Worm (Caenorhabditis elegans): ENCODE results near the gene best-3.

Gene best-3

DNA sequence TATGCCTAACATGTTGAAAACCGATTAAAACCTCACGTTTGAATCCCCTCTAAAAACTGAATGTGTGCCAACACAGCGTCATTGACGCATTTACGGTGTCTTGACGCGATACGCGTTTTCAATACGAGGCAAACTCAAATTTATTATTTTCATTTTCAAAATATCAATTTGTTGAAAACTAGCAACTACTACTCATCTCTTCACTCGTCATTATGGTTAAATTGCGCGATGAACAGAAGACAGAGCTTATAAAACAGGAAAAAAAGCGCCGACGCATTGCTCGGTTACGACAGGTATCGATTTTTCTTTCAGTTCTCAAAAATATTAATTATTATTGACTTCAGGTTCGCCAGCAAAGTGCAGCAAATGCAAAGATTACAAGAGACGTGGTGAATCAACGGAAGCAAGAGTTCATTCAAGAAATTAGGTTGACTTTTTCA lies 11.8 kb downstream of the best-3 start, which contains the start of gene enee-1 (continued):
- peak; percentile 23 for TF ChIP-seq skn-1 (tag; optimal IDR thresholded peaks at IDR 0.05)
- peak; percentile 89 for TF ChIP-seq nhr-25 (tag; optimal IDR thresholded peaks at IDR 0.05)
- no peak for TF ChIP-seq peb-1 (tag; optimal IDR thresholded peaks at IDR 0.05)
- peak; percentile 94 for TF ChIP-seq crh-2 (tag; optimal IDR thresholded peaks at IDR 0.05)
- no peak for TF ChIP-seq aly-2 (tag; optimal IDR thresholded peaks at IDR 0.05)
- no peak for TF ChIP-seq nhr-23 (tag; optimal IDR thresholded peaks at IDR 0.05)
- TF ChIP-seq zag-1 (tag; optimal IDR thresholded peaks at IDR 0.05): peak; percentile 51
- peak; percentile 18 for TF ChIP-seq elt-1 (tag; optimal IDR thresholded peaks at IDR 0.05)
- peak; percentile 83 to 93 for TF ChIP-seq lsy-2 (tag; optimal IDR thresholded peaks at IDR 0.05)
- TF ChIP-seq sma-3 (GFP tag; optimal IDR thresholded peaks at IDR 0.05): peak; percentile 86
- TF ChIP-seq unc-62 (GFP tag; optimal IDR thresholded peaks at IDR 0.05): no peak
- TF ChIP-seq sma-9 (GFP tag; optimal IDR thresholded peaks at IDR 0.05): peak; percentile 90
- no peak for TF ChIP-seq sma-9 (tag; optimal IDR thresholded peaks at IDR 0.05)
- TF ChIP-seq F13H6.1 (tag; optimal IDR thresholded peaks at IDR 0.05): peak; percentile 78
- TF ChIP-seq gmeb-1 (tag; optimal IDR thresholded peaks at IDR 0.05): no peak
- peak; percentile 21 for TF ChIP-seq ceh-16 (tag; optimal IDR thresholded peaks at IDR 0.05)
- peak; percentile 48 for TF ChIP-seq snpc-4 (tag; optimal IDR thresholded peaks at IDR 0.05)
- TF ChIP-seq nhr-10 (tag; optimal IDR thresholded peaks at IDR 0.05): peak; percentile 74

DNA sequence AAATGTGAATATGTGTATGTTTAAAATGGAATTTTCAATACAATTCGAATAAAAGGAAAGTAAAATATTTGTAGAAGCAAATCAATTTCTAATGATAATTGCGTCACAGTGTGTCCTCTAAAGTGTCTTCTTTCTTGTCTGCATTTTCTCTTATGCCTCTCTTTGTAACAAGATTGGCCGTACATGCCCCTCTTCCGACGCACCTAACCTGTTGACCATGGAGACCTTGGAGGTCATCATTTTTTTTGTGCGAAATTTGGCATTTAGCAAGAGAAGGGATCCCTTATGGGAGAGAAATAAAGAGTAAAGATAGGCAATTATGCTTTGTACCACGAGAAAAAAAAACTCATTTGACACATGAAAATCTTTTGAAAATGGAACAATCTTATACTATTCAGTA lies 15.5 kb downstream of the best-3 start, which contains the start of gene F23F1.4:
Gene F23F1.4 (minus strand): TSS at position 141 of the 400 bp plus-strand sequence.
- TF ChIP-seq nhr-6 (tag; optimal IDR thresholded peaks at IDR 0.05) (peak; percentile 85), nhr-25 (tag; optimal IDR thresholded peaks at IDR 0.05) (peak; percentile 53), ceh-16 (tag; optimal IDR thresholded peaks at IDR 0.05) (no peak)

DNA sequence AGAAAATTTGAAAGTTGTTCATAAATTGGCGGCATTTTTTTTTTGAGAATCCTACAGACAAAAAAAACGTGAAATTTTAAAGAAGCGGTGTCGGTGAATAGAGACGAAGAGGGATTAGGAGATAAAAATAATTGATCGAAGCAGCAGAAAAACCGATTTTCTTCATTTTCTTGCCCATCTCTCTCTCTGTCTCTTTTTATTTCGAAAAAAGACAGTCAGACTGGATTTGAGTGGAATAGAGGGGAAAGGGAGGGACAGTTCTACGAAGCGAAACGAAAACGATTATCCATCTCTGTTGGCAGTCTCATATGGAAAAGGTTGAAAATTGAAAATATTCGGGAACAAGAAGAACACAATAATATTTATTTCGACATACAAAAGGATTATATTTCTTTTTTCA lies 16.8 kb downstream of the best-3 start:
- TF ChIP-seq nhr-6 (tag; optimal IDR thresholded peaks at IDR 0.05) (peak; percentile 91), snpc-4 (tag; optimal IDR thresholded peaks at IDR 0.05) (no peak), skn-1 (tag; optimal IDR thresholded peaks at IDR 0.05) (no peak), Y55F3AM.14 (GFP tag; optimal IDR thresholded peaks at IDR 0.05) (no peak), nhr-77 (tag; optimal IDR thresholded peaks at IDR 0.05) (no peak), sma-3 (GFP tag; optimal IDR thresholded peaks at IDR 0.05) (no peak), ZK546.5 (tag; optimal IDR thresholded peaks at IDR 0.05) (no peak), gmeb-1 (tag; optimal IDR thresholded peaks at IDR 0.05) (no peak)

DNA sequence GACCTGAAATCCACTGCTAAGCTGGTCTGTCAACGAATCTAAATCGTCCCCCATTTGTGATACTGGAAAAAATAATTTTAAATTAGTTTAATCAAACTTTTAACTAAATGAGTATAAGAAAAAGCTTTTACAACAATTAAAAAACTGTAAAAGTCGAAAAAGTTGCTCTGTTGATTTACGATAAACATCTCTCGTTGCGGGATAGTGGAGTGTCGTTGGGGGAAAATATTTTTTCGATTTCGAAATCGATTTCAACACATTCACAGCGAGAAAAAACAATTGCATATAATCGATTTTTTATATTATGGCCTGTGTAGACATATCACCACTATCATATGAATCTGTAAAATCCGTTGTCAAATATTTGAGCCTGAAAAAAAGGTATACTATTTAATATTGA lies 18.7 kb downstream of the best-3 start, which contains the start of the genes F23F1.5 and fbxc-54:
Gene F23F1.5 (minus strand): TSS at position 64 of the 400 bp plus-strand sequence.
Gene fbxc-54 (plus strand): TSS at position 199 of the 400 bp plus-strand sequence.
- TF ChIP-seq ZK546.5 (tag; optimal IDR thresholded peaks at IDR 0.05): no peak
- TF ChIP-seq unc-55 (GFP tag; optimal IDR thresholded peaks at IDR 0.05): peak; percentile 80
- TF ChIP-seq nhr-129 (tag; optimal IDR thresholded peaks at IDR 0.05): peak; percentile 19
- TF ChIP-seq lsy-2 (tag; optimal IDR thresholded peaks at IDR 0.05): peak in 1 of 2 experiments; percentile 54
- no peak for TF ChIP-seq mdl-1 (tag; optimal IDR thresholded peaks at IDR 0.05)
- TF ChIP-seq Y55F3AM.14 (GFP tag; optimal IDR thresholded peaks at IDR 0.05): no peak
- TF ChIP-seq nhr-6 (tag; optimal IDR thresholded peaks at IDR 0.05): peak; percentile 88
- TF ChIP-seq crh-2 (tag; optimal IDR thresholded peaks at IDR 0.05): peak; percentile 15
- peak; percentile 49 for TF ChIP-seq C34F6.9 (tag; optimal IDR thresholded peaks at IDR 0.05)

DNA sequence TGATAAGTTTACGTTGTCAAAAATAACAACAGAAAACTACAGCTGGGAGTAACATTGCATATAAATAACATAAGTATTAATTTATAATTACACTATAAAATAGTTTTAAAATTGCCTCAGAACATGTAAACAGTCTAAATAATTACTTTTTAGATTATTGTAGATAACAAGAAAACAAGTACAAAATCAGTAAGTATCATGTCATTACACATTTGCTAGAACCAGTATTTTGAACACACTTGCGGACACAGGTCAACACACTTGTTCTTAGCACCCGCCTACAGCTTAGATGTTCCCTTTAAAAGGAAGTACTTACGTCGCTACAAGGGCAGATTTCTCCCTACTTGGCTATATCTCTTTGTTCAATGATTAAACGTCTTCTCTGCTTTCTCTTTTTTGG lies 21.1 kb downstream of the best-3 start, which contains the start of gene F23F1.2:
Gene F23F1.2 (plus strand): TSS at position 301 of the 400 bp plus-strand sequence.
- TF ChIP-seq egl-27 (tag; optimal IDR thresholded peaks at IDR 0.05): no peak
- TF ChIP-seq nhr-10 (tag; optimal IDR thresholded peaks at IDR 0.05): no peak
- TF ChIP-seq mab-5 (tag; optimal IDR thresholded peaks at IDR 0.05): no peak
- TF ChIP-seq nhr-23 (tag; optimal IDR thresholded peaks at IDR 0.05): no peak
- TF ChIP-seq fos-1 (tag; optimal IDR thresholded peaks at IDR 0.05): no peak
- no peak for TF ChIP-seq mbf-1 (tag; optimal IDR thresholded peaks at IDR 0.05)

DNA sequence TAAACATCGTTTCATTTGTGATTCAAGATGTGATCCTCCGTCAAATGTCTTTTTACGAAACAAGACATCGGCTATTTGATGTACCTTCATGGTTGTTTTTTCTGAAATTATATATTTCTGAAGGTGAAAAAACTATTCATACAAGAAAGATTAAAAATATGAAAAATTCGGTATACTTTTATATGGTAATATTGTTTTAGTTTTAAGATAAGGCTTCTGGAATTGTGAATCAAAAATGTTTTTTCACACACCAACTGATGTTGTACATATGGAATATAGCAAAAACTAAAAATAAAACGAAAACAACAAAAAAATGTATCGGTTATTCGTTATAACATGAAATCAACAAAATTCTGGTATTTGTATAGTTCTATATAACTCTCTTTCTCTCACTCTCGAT lies 24.4 kb downstream of the best-3 start, which contains the start of gene F23F1.6:
Gene F23F1.6 (minus strand): TSS at position 101 of the 400 bp plus-strand sequence.
- TF ChIP-seq crh-2 (tag; optimal IDR thresholded peaks at IDR 0.05): no peak
- TF ChIP-seq nhr-129 (tag; optimal IDR thresholded peaks at IDR 0.05): no peak
- no peak for TF ChIP-seq C34F6.9 (tag; optimal IDR thresholded peaks at IDR 0.05)
- TF ChIP-seq nhr-6 (tag; optimal IDR thresholded peaks at IDR 0.05): no peak
- no peak for TF ChIP-seq mab-5 (tag; optimal IDR thresholded peaks at IDR 0.05)
- TF ChIP-seq nhr-23 (tag; optimal IDR thresholded peaks at IDR 0.05): no peak
- TF ChIP-seq mdl-1 (tag; optimal IDR thresholded peaks at IDR 0.05): no peak
- TF ChIP-seq egl-27 (tag; optimal IDR thresholded peaks at IDR 0.05): no peak

Measured in whole organism, L2 larva.